Worm (Caenorhabditis elegans) whole organism, L4/young adult: ENCODE data around the gene T04B2.3.

Experiments
- W03F9.2 ChIP-seq: fragments of 150-350 bp; optimal IDR thresholded peaks from 2 replicates; lab custom pipeline; 2014; ENCODE audit warnings: missing biosample characterization, missing genetic modification characterization
- dao-5 ChIP-seq: sonication (generic microtip); optimal IDR thresholded peaks from 2 replicates; lab custom pipeline; 2016; ENCODE audit warnings: missing genotype, missing genetic modification characterization, moderate library complexity, missing compliant biosample characterization
- him-1 ChIP-seq: sonication (generic microtip); optimal IDR thresholded peaks from 2 replicates; lab custom pipeline; 2016; ENCODE audit warnings: missing genotype, missing genetic modification reagents, missing genetic modification characterization, missing compliant biosample characterization

- TF ChIP-seq him-1 (tag; lab: Kevin White, UChicago), result no peak
- TF ChIP-seq W03F9.2 (tag; lab: Kevin White, UChicago), result no peak
- no peak for TF ChIP-seq dao-5 (tag; lab: Kevin White, UChicago)
Observed at ce11 chrIV:10033053-10033452, 14.2 kb upstream of the T04B2.3 start, which contains the start of gene F44D12.6.
